Fruit fly (Drosophila melanogaster) whole organism, embryonic: Measurements from ENCODE around the gene IleRS-m.

Experiments
- Atf6 ChIP-seq: fragments of 200-800 bp; sonication (Bioruptor generic); IDR thresholded peaks from 2 replicates; pipeline ENCODE4 v1.3.6; 2022; ENCODE audit warnings: missing biosample characterization, missing genetic modification characterization
- CG10654 ChIP-seq: fragments of 200-800 bp; sonication (Bioruptor generic); optimal IDR thresholded peaks from 2 replicates; lab custom pipeline; 2016; ENCODE audit warnings: missing biosample characterization, missing genetic modification characterization
- CG12391 ChIP-seq: fragments of 200-800 bp; sonication (Bioruptor generic); optimal IDR thresholded peaks from 3 replicates; lab custom pipeline; 2018; ENCODE audit warnings: missing biosample characterization, mild to moderate bottlenecking, missing genetic modification characterization, moderate library complexity
- CG15479 ChIP-seq: fragments of 200-800 bp; sonication (Bioruptor generic); optimal IDR thresholded peaks from 3 replicates; lab custom pipeline; 2019; ENCODE audit warnings: missing biosample characterization, mild to moderate bottlenecking, missing genetic modification characterization, moderate library complexity
- CG1603 ChIP-seq: fragments of 200-800 bp; sonication (Bioruptor generic); optimal IDR thresholded peaks from 2 replicates; lab custom pipeline; 2019; ENCODE audit warnings: missing biosample characterization, mild to moderate bottlenecking, missing genetic modification characterization, moderate library complexity
- CG1647 ChIP-seq: fragments of 200-800 bp; sonication (Bioruptor generic); optimal IDR thresholded peaks from 3 replicates; lab custom pipeline; 2016; ENCODE audit warnings: missing biosample characterization, missing genetic modification characterization
- CG16813 ChIP-seq: fragments of 200-800 bp; sonication (Bioruptor generic); IDR thresholded peaks from 3 replicates; pipeline ENCODE4 v1.3.6; 2022; ENCODE audit warnings: missing biosample characterization, missing genetic modification characterization; ENCODE audit not compliant: partially characterized antibody
- CG16815 ChIP-seq: fragments of 200-800 bp; sonication (Bioruptor generic); optimal IDR thresholded peaks from 3 replicates; lab custom pipeline; 2017; ENCODE audit warnings: missing biosample characterization, mild to moderate bottlenecking, missing genetic modification characterization
- CG17568 ChIP-seq: fragments of 200-800 bp; sonication (Bioruptor generic); optimal IDR thresholded peaks from 2 replicates; lab custom pipeline; 2018; ENCODE audit warnings: missing biosample characterization, mild to moderate bottlenecking, missing genetic modification characterization, moderate library complexity
- CG18262 ChIP-seq: fragments of 200-800 bp; optimal IDR thresholded peaks from 3 replicates; lab custom pipeline; 2019; ENCODE audit warnings: missing biosample characterization, mild to moderate bottlenecking, missing genetic modification characterization, moderate library complexity
- CG34376 ChIP-seq: fragments of 200-800 bp; sonication (Bioruptor generic); optimal IDR thresholded peaks from 2 replicates; lab custom pipeline; 2018; ENCODE audit warnings: missing biosample characterization, mild to moderate bottlenecking, missing genetic modification characterization
- CG3838 ChIP-seq: fragments of 200-800 bp; sonication (Bioruptor generic); optimal IDR thresholded peaks from 3 replicates; lab custom pipeline; 2016; ENCODE audit warnings: missing biosample characterization, missing genetic modification characterization
- CG3995 ChIP-seq: fragments of 200-800 bp; sonication (Bioruptor generic); optimal IDR thresholded peaks from 3 replicates; lab custom pipeline; 2016; ENCODE audit warnings: missing biosample characterization, missing genetic modification characterization
- CG42726 ChIP-seq: fragments of 200-800 bp; sonication (Bioruptor generic); IDR thresholded peaks from 2 replicates; pipeline ENCODE4 v1.3.6; 2022; ENCODE audit warnings: missing biosample characterization, missing genetic modification characterization; ENCODE audit not compliant: partially characterized antibody
- CG6654 ChIP-seq: fragments of 200-800 bp; sonication (Bioruptor generic); optimal IDR thresholded peaks from 2 replicates; lab custom pipeline; 2017; ENCODE audit warnings: missing biosample characterization, mild to moderate bottlenecking, missing genetic modification characterization
- CG7556 ChIP-seq: fragments of 200-800 bp; sonication (Bioruptor generic); optimal IDR thresholded peaks from 2 replicates; lab custom pipeline; 2017; ENCODE audit warnings: missing biosample characterization, mild to moderate bottlenecking, missing genetic modification characterization
- CkIIα-i1 ChIP-seq: fragments of 200-800 bp; sonication (Bioruptor generic); IDR thresholded peaks from 2 replicates; pipeline ENCODE4 v1.3.6; 2022; ENCODE audit warnings: missing biosample characterization, missing genetic modification characterization
- D19A ChIP-seq: fragments of 200-800 bp; optimal IDR thresholded peaks from 3 replicates; lab custom pipeline; 2019; ENCODE audit warnings: missing biosample characterization, mild to moderate bottlenecking, missing genetic modification characterization, moderate library complexity
- Fer1 ChIP-seq: fragments of 200-800 bp; sonication (Bioruptor generic); optimal IDR thresholded peaks from 2 replicates; lab custom pipeline; 2017; ENCODE audit warnings: missing biosample characterization, mild to moderate bottlenecking, missing genetic modification characterization
- HHEX ChIP-seq: fragments of 200-800 bp; sonication (Bioruptor generic); optimal IDR thresholded peaks from 3 replicates; lab custom pipeline; 2017; ENCODE audit warnings: missing biosample characterization, mild to moderate bottlenecking, missing genetic modification characterization, missing genetic modification reagents
- Hmr ChIP-seq: fragments of 200-800 bp; sonication (Bioruptor generic); optimal IDR thresholded peaks from 3 replicates; lab custom pipeline; 2017; ENCODE audit warnings: mild to moderate bottlenecking, missing biosample characterization, missing genetic modification reagents, missing genetic modification characterization
- NFAT ChIP-seq: fragments of 200-800 bp; sonication (Bioruptor generic); IDR thresholded peaks from 2 replicates; pipeline ENCODE4 v1.3.6; 2022; ENCODE audit warnings: missing biosample characterization, missing genetic modification characterization
- Oli ChIP-seq: fragments of 200-800 bp; sonication (Bioruptor generic); optimal IDR thresholded peaks from 2 replicates; lab custom pipeline; 2018; ENCODE audit warnings: missing biosample characterization, mild to moderate bottlenecking, missing genetic modification characterization, moderate library complexity
- Six4 ChIP-seq: fragments of 200-800 bp; sonication (Bioruptor generic); optimal IDR thresholded peaks from 2 replicates; lab custom pipeline; 2016; ENCODE audit warnings: missing biosample characterization, missing genetic modification characterization
- Trl ChIP-seq, 3 experiments: fragments of >200 bp in 2 of 3; fragments of 200-800 bp in 1 of 3; sonication (Bioruptor generic) in 1 of 3; optimal IDR thresholded peaks; 2 replicates in 1 of 3; 3 replicates in 2 of 3; lab custom pipeline; 2016 to 2017; ENCODE audit warnings: missing biosample characterization in 1 of 3, missing genetic modification characterization in 1 of 3
- Xrp1 ChIP-seq: fragments of 200-800 bp; sonication (Bioruptor generic); IDR thresholded peaks from 2 replicates; pipeline ENCODE4 v1.3.6; 2022; ENCODE audit warnings: missing biosample characterization, missing genetic modification characterization
- YL-1 ChIP-seq: fragments of 200-800 bp; sonication (Bioruptor generic); optimal IDR thresholded peaks from 3 replicates; lab custom pipeline; 2017; ENCODE audit warnings: missing biosample characterization, mild to moderate bottlenecking, missing genetic modification characterization
- btn ChIP-seq: fragments of 200-800 bp; sonication (Bioruptor generic); optimal IDR thresholded peaks from 2 replicates; lab custom pipeline; 2016; ENCODE audit warnings: missing biosample characterization, missing genetic modification characterization
- caup ChIP-seq: fragments of 200-800 bp; sonication (Bioruptor generic); optimal IDR thresholded peaks from 3 replicates; lab custom pipeline; 2017; ENCODE audit warnings: missing biosample characterization, mild to moderate bottlenecking, missing genetic modification characterization, moderate library complexity; ENCODE audit not compliant: severe bottlenecking
- dimm ChIP-seq: fragments of 200-800 bp; sonication (Bioruptor generic); IDR thresholded peaks from 2 replicates; pipeline ENCODE4 v1.3.6; 2022; ENCODE audit warnings: missing biosample characterization, missing genetic modification characterization
- esg ChIP-seq: fragments of 200-800 bp; sonication (Bioruptor generic); conservative IDR thresholded peaks from 2 replicates; pipeline ENCODE4 v1.3.6; 2022; ENCODE audit warnings: missing biosample characterization, missing genetic modification characterization
- fd64A ChIP-seq: fragments of 200-800 bp; sonication (Bioruptor generic); optimal IDR thresholded peaks from 3 replicates; lab custom pipeline; 2018; ENCODE audit warnings: missing biosample characterization, mild to moderate bottlenecking, missing genetic modification characterization
- gcm2 ChIP-seq: fragments of 200-800 bp; sonication (Bioruptor generic); optimal IDR thresholded peaks from 2 replicates; lab custom pipeline; 2016; ENCODE audit warnings: missing biosample characterization, missing genetic modification characterization
- gt ChIP-seq: fragments of 200-800 bp; sonication (Bioruptor generic); IDR thresholded peaks from 2 replicates; pipeline ENCODE4 v1.3.6; 2022; ENCODE audit warnings: missing biosample characterization, missing genetic modification characterization
- h ChIP-seq: fragments of >200 bp; optimal IDR thresholded peaks from 2 replicates; lab custom pipeline; 2017
- hb ChIP-seq: fragments of 200-800 bp; sonication (Bioruptor generic); IDR thresholded peaks from 3 replicates; pipeline ENCODE4 v1.3.6; 2022; ENCODE audit warnings: missing biosample characterization, missing genetic modification characterization; ENCODE audit not compliant: partially characterized antibody
- hkb ChIP-seq, 2 experiments: fragments of 200-800 bp in 1 of 2; fragments of >200 bp in 1 of 2; sonication (Bioruptor generic) in 1 of 2; IDR thresholded peaks in 1 of 2; optimal IDR thresholded peaks in 1 of 2; 2 replicates each; pipeline versions ENCODE4 v1.3.6 to Lab custom; 2017 to 2022; ENCODE audit warnings: missing biosample characterization in 1 of 2, missing genetic modification characterization in 1 of 2
- jumu ChIP-seq: fragments of 200-800 bp; sonication (Bioruptor generic); optimal IDR thresholded peaks from 3 replicates; lab custom pipeline; 2016; ENCODE audit warnings: missing biosample characterization, missing genetic modification characterization
- lab ChIP-seq: fragments of 200-800 bp; sonication (Bioruptor generic); optimal IDR thresholded peaks from 3 replicates; lab custom pipeline; 2017; ENCODE audit warnings: missing biosample characterization, missing genetic modification characterization, mild to moderate bottlenecking, moderate library complexity, missing genetic modification reagents
- otp ChIP-seq: fragments of 200-800 bp; sonication (Bioruptor generic); IDR thresholded peaks from 3 replicates; pipeline ENCODE4, ENCODE4 v1.3.6; 2022; ENCODE audit warnings: missing biosample characterization, missing genetic modification characterization
- pan ChIP-seq, 4 experiments: fragments of >200 bp in 3 of 4; fragments of 200-800 bp in 1 of 4; sonication (Bioruptor generic) in 1 of 4; optimal IDR thresholded peaks in 3 of 4; IDR thresholded peaks in 1 of 4; 2 replicates each; pipeline versions ENCODE4 v1.3.6 to Lab custom; 2017 to 2022; ENCODE audit warnings: missing biosample characterization in 2 of 4, missing genetic modification characterization in 2 of 4, mixed read lengths in 1 of 4
- scrt ChIP-seq: fragments of 200-800 bp; sonication (Bioruptor generic); optimal IDR thresholded peaks from 2 replicates; lab custom pipeline; 2018; ENCODE audit warnings: missing biosample characterization, mild to moderate bottlenecking, missing genetic modification characterization, moderate library complexity
- seq ChIP-seq: fragments of 200-800 bp; sonication (Bioruptor generic); IDR thresholded peaks from 2 replicates; pipeline ENCODE4 v1.3.6; 2022; ENCODE audit warnings: missing biosample characterization, missing genetic modification characterization
- slbo ChIP-seq: fragments of 200-800 bp; sonication (Bioruptor generic); IDR thresholded peaks from 2 replicates; pipeline ENCODE4 v1.3.6; 2022; ENCODE audit warnings: missing biosample characterization, missing genetic modification characterization
- so ChIP-seq: fragments of 200-800 bp; sonication (Bioruptor generic); IDR thresholded peaks from 3 replicates; pipeline ENCODE4 v1.3.6; 2022; ENCODE audit warnings: missing biosample characterization, missing genetic modification characterization
- sug ChIP-seq: fragments of 200-800 bp; optimal IDR thresholded peaks from 2 replicates; lab custom pipeline; 2019; ENCODE audit warnings: missing biosample characterization, mild to moderate bottlenecking, missing genetic modification characterization, moderate library complexity
- trem ChIP-seq: fragments of 200-800 bp; optimal IDR thresholded peaks from 3 replicates; lab custom pipeline; 2019; ENCODE audit warnings: missing biosample characterization, mild to moderate bottlenecking, missing genetic modification characterization, moderate library complexity
- usp ChIP-seq: fragments of >200 bp; optimal IDR thresholded peaks from 2 replicates; lab custom pipeline; 2017; ENCODE audit warnings: missing biosample characterization, missing genetic modification characterization
- vvl ChIP-seq: fragments of 200-800 bp; sonication (Bioruptor generic); IDR thresholded peaks from 2 replicates; pipeline ENCODE4 v1.3.6; 2022; ENCODE audit warnings: missing biosample characterization, missing genetic modification characterization

IleRS-m gene

dm6 chr3L:16128481-16128972, 28.4 kb downstream of the IleRS-m start, which contains the start of gene Pgm1 (continued):
- peak; percentile 70 for TF ChIP-seq CG16815 (GFP tag; lab: Kevin White, UChicago)
- peak; percentile 72 for TF ChIP-seq vvl (GFP tag; lab: Robert Waterston, UW)
- peak; percentile 55 for TF ChIP-seq CG3838
- TF ChIP-seq CG1647 (GFP tag; lab: Kevin White, UChicago), result peak; percentile 61
- peak; percentile 49 for TF ChIP-seq CG3995 (GFP tag; lab: Kevin White, UChicago)
- peak; percentile 87 for TF ChIP-seq gcm2 (GFP tag; lab: Kevin White, UChicago)
- no peak for TF ChIP-seq Trl (optimal IDR thresholded peaks at IDR 0.05; lab: Kevin White, UChicago)
- peak; percentile 94 for TF ChIP-seq Trl (GFP tag; optimal IDR thresholded peaks at IDR 0.05; lab: Kevin White, UChicago)
- peak; percentile 76 for TF ChIP-seq CG18262 (tag; lab: Kevin White, UChicago)
- TF ChIP-seq CG16813 (GFP tag; lab: Robert Waterston, UW), result no peak
- peak; percentile 95 for TF ChIP-seq CG1603 (tag; lab: Kevin White, UChicago)
- peak; percentile 85 for TF ChIP-seq Oli (tag; lab: Kevin White, UChicago)
- peak; percentile 67; the same call in 1 of the 3 replicates for TF ChIP-seq so (GFP tag; lab: Robert Waterston, UW)
- TF ChIP-seq CkIIα-i1 (GFP tag; lab: Robert Waterston, UW), result no peak
- TF ChIP-seq fd64A (GFP tag; lab: Kevin White, UChicago), result peak; percentile 69
- TF ChIP-seq Fer1, result peak; percentile 89
- no peak for TF ChIP-seq dimm (GFP tag; lab: Robert Waterston, UW)
- TF ChIP-seq CG15479 (GFP tag; lab: Kevin White, UChicago), result peak; percentile 75
- peak; percentile 70 for TF ChIP-seq seq (GFP tag; lab: Robert Waterston, UW)
- peak; percentile 84 for TF ChIP-seq Xrp1 (GFP tag; lab: Robert Waterston, UW)
- TF ChIP-seq Six4 (GFP tag; lab: Kevin White, UChicago), result peak; percentile 81
- peak; percentile 61 for TF ChIP-seq YL-1
- peak; percentile 74 for TF ChIP-seq CG7556 (GFP tag; lab: Kevin White, UChicago)
- TF ChIP-seq caup (GFP tag; lab: Kevin White, UChicago), result no peak
- TF ChIP-seq esg, result peak; percentile 78
- TF ChIP-seq trem (tag; lab: Kevin White, UChicago), result peak; percentile 54
- TF ChIP-seq slbo, result peak; percentile 82
- no peak for TF ChIP-seq hb (GFP tag; lab: Robert Waterston, UW)
- peak; percentile 85 for TF ChIP-seq Hmr (GFP tag; lab: Kevin White, UChicago)
- peak; percentile 84 for TF ChIP-seq HHEX (GFP tag; lab: Kevin White, UChicago)
- TF ChIP-seq scrt (GFP tag; lab: Kevin White, UChicago), result peak; percentile 80
- peak; percentile 76 for TF ChIP-seq NFAT (GFP tag; lab: Robert Waterston, UW)
- TF ChIP-seq CG10654 (GFP tag; lab: Kevin White, UChicago), result peak; percentile 77
- TF ChIP-seq D19A (tag; lab: Kevin White, UChicago), result peak; percentile 64
- peak; percentile 50 for TF ChIP-seq CG6654 (GFP tag; lab: Kevin White, UChicago)
- TF ChIP-seq sug, result peak; percentile 90
- no peak for TF ChIP-seq pan (optimal IDR thresholded peaks at IDR 0.05; lab: Kevin White, UChicago)
- peak in 1 of 2 experiments; percentile 85 for TF ChIP-seq pan (GFP tag; optimal IDR thresholded peaks at IDR 0.05 in 1 of 2, IDR thresholded peaks at IDR 0.05 in 1 of 2)
- no peak for TF ChIP-seq h (lab: Kevin White, UChicago)
- TF ChIP-seq gt, result no peak
- peak; percentile 68; the same call in 2 of the 3 replicates for TF ChIP-seq otp (GFP tag; lab: Robert Waterston, UW)
- peak; percentile 68 for TF ChIP-seq CG12391 (tag; lab: Kevin White, UChicago)
- TF ChIP-seq usp (GFP tag; lab: Kevin White, UChicago), result no peak
- TF ChIP-seq lab (GFP tag; lab: Kevin White, UChicago), result peak; percentile 87
- peak; percentile 70 for TF ChIP-seq btn (GFP tag; lab: Kevin White, UChicago)
- TF ChIP-seq Atf6 (GFP tag; lab: Robert Waterston, UW), result peak; percentile 77
- TF ChIP-seq CG17568 (GFP tag; lab: Kevin White, UChicago), result no peak
- peak; percentile 59 for TF ChIP-seq hkb (optimal IDR thresholded peaks at IDR 0.05; lab: Kevin White, UChicago)
- TF ChIP-seq hkb (GFP tag; IDR thresholded peaks at IDR 0.05; lab: Robert Waterston, UW), result peak; percentile 73
- TF ChIP-seq CG42726, result peak; percentile 42; the same call in 1 of the 2 replicates
- TF ChIP-seq jumu, result peak; percentile 89
- peak; percentile 98 for TF ChIP-seq CG34376 (GFP tag; lab: Kevin White, UChicago)
